Fruit fly (Drosophila melanogaster) whole organism: ENCODE results near the gene CG14154.

Source experiments
- CG8478 ChIP-seq: fragments of >200 bp; optimal IDR thresholded peaks from 2 replicates; lab custom pipeline; 2018; ENCODE audit warnings: inconsistent platforms
- Dll ChIP-seq: fragments of >200 bp; optimal IDR thresholded peaks from 2 replicates; lab custom pipeline; 2017
- EcR ChIP-seq, 2 experiments: fragments of >200 bp; optimal IDR thresholded peaks; 2 replicates each; lab custom pipeline; 2017; ENCODE audit warnings: missing biosample characterization in 2 of 2, missing genetic modification characterization in 2 of 2, missing genetic modification reagents in 2 of 2
- pan ChIP-seq: fragments of >200 bp; optimal IDR thresholded peaks from 2 replicates; lab custom pipeline; 2017
- psq ChIP-seq: fragments of >200 bp; optimal IDR thresholded peaks from 2 replicates; lab custom pipeline; 2017
- usp ChIP-seq: fragments of >200 bp; optimal IDR thresholded peaks from 2 replicates; lab custom pipeline; 2017; ENCODE audit warnings: missing biosample characterization, missing genetic modification characterization, mixed read lengths

Gene CG14154

dm6 chr3L:10647158-10647557 is 5.5 kb downstream of the CG14154 start:
- TF ChIP-seq psq (lab: Kevin White, UChicago) (no peak), Dll (lab: Kevin White, UChicago) (no peak), CG8478 (lab: Kevin White, UChicago) (no peak), usp (no peak), pan (lab: Kevin White, UChicago) (no peak), EcR (GFP tag; optimal IDR thresholded peaks at IDR 0.05; lab: Kevin White, UChicago) (no peak)

dm6 chr3L:10648431-10648830 is 6.7 kb downstream of the CG14154 start:
- no peak for TF ChIP-seq CG8478 (lab: Kevin White, UChicago)
- no peak for TF ChIP-seq Dll (lab: Kevin White, UChicago)
- no peak for TF ChIP-seq pan (lab: Kevin White, UChicago)
- no peak for TF ChIP-seq usp
- no peak for TF ChIP-seq EcR (GFP tag; optimal IDR thresholded peaks at IDR 0.05; lab: Kevin White, UChicago)
- TF ChIP-seq psq (lab: Kevin White, UChicago), result no peak

- TF ChIP-seq CG8478 (lab: Kevin White, UChicago) (no peak), psq (lab: Kevin White, UChicago) (no peak), Dll (lab: Kevin White, UChicago) (no peak), EcR (GFP tag; optimal IDR thresholded peaks at IDR 0.05; lab: Kevin White, UChicago) (no peak), usp (no peak), pan (lab: Kevin White, UChicago) (no peak)
Observed at dm6 chr3L:10651271-10651670, 9.6 kb downstream of the CG14154 start.

dm6 chr3L:10652487-10652886 is 10.8 kb downstream of the CG14154 start:
- TF ChIP-seq psq (lab: Kevin White, UChicago) (no peak), pan (lab: Kevin White, UChicago) (no peak), usp (no peak), EcR (GFP tag; optimal IDR thresholded peaks at IDR 0.05; lab: Kevin White, UChicago) (no peak), CG8478 (lab: Kevin White, UChicago) (no peak), Dll (lab: Kevin White, UChicago) (no peak)

dm6 chr3L:10654439-10654838 is 12.8 kb downstream of the CG14154 start:
- TF ChIP-seq psq (lab: Kevin White, UChicago) (no peak), Dll (lab: Kevin White, UChicago) (no peak), pan (lab: Kevin White, UChicago) (no peak), EcR (GFP tag; optimal IDR thresholded peaks at IDR 0.05; lab: Kevin White, UChicago) (no peak), usp (no peak), CG8478 (lab: Kevin White, UChicago) (no peak)

- no peak for TF ChIP-seq usp
- TF ChIP-seq EcR (GFP tag; optimal IDR thresholded peaks at IDR 0.05; lab: Kevin White, UChicago), result no peak
- no peak for TF ChIP-seq pan (lab: Kevin White, UChicago)
- no peak for TF ChIP-seq Dll (lab: Kevin White, UChicago)
- TF ChIP-seq CG8478 (lab: Kevin White, UChicago), result no peak
- TF ChIP-seq psq (lab: Kevin White, UChicago), result no peak
Observed at dm6 chr3L:10656451-10657198, 14.9 kb downstream of the CG14154 start.

dm6 chr3L:10657311-10657710 is 15.6 kb downstream of the CG14154 start:
- TF ChIP-seq pan (lab: Kevin White, UChicago) (no peak), Dll (lab: Kevin White, UChicago) (no peak), EcR (GFP tag; optimal IDR thresholded peaks at IDR 0.05; lab: Kevin White, UChicago) (no peak), usp (no peak), psq (lab: Kevin White, UChicago) (no peak), CG8478 (lab: Kevin White, UChicago) (no peak)

- TF ChIP-seq psq (lab: Kevin White, UChicago) (no peak), EcR (GFP tag; optimal IDR thresholded peaks at IDR 0.05; lab: Kevin White, UChicago) (no peak), usp (no peak), CG8478 (lab: Kevin White, UChicago) (no peak), Dll (lab: Kevin White, UChicago) (no peak), pan (lab: Kevin White, UChicago) (no peak)
Observed at dm6 chr3L:10658362-10659127, 16.9 kb downstream of the CG14154 start.

dm6 chr3L:10659524-10659923 is 17.8 kb downstream of the CG14154 start:
- TF ChIP-seq psq (lab: Kevin White, UChicago) (no peak), usp (no peak), Dll (lab: Kevin White, UChicago) (no peak), pan (lab: Kevin White, UChicago) (no peak), CG8478 (lab: Kevin White, UChicago) (no peak), EcR (GFP tag; optimal IDR thresholded peaks at IDR 0.05; lab: Kevin White, UChicago) (no peak)

- no peak for TF ChIP-seq psq (lab: Kevin White, UChicago)
- no peak for TF ChIP-seq pan (lab: Kevin White, UChicago)
- TF ChIP-seq EcR (GFP tag; optimal IDR thresholded peaks at IDR 0.05; lab: Kevin White, UChicago), result no peak
- TF ChIP-seq usp, result no peak
- TF ChIP-seq Dll (lab: Kevin White, UChicago), result no peak
- TF ChIP-seq CG8478 (lab: Kevin White, UChicago), result no peak
Observed at dm6 chr3L:10659993-10660743, 18.5 kb downstream of the CG14154 start.
